Fruit fly (Drosophila melanogaster): ENCODE measurements around the gene Wnt5.

Gene Wnt5

DNA sequence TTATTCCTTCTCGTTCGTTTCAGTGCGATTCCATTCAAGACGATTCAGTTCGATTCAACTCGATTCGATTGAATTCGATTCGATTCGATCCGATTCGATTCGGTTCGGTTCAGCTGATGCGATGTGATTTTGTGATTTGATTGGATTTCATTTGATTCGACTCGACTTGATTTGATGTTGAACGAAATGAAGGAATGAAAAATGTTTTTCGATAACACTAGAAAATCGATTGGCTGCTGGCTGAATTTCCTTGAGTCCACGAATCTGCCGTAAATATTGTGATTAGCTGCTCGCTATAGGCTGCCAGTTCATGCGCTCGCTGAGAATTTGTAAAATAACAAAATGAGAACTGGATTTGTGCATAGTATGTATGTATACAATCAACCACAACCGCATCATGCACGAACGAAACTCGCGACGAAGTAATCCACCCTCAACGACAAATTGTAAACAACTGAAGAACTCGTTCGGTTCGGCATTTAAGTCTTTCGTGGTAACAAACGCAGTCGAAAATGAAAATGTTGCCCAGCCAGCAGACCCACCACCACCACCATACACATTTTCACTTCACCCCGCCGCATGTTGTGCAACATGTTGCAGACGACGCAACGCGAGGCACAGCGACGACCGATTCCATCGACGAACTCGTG is at the start of gene Wnt5 (continued):
- TF ChIP-seq sd (tag; optimal IDR thresholded peaks at IDR 0.05) (peak; percentile 15), sc (optimal IDR thresholded peaks at IDR 0.05) (no peak), sc (GFP tag; optimal IDR thresholded peaks at IDR 0.05) (no peak), crc (GFP tag; optimal IDR thresholded peaks at IDR 0.05) (no peak), CG2116 (GFP tag; optimal IDR thresholded peaks at IDR 0.05) (no peak), CG2678 (tag; optimal IDR thresholded peaks at IDR 0.05) (no peak), eyg (GFP tag; optimal IDR thresholded peaks at IDR 0.05) (no peak), ab (GFP tag; optimal IDR thresholded peaks at IDR 0.05) (no peak), CG15011 (GFP tag; optimal IDR thresholded peaks at IDR 0.05) (no peak), PHDP (tag; optimal IDR thresholded peaks at IDR 0.05) (no peak), Med (GFP tag) (peak; percentile 51), gce (GFP tag; IDR thresholded peaks at IDR 0.05) (peak; percentile 22; the same call in 1 of the 3 replicates), row (GFP tag; IDR thresholded peaks at IDR 0.05) (no peak), CG1233 (GFP tag; optimal IDR thresholded peaks at IDR 0.05) (no peak), Usf (GFP tag; optimal IDR thresholded peaks at IDR 0.05) (no peak), tap (tag; optimal IDR thresholded peaks at IDR 0.05) (no peak), CG10431 (GFP tag; optimal IDR thresholded peaks at IDR 0.05) (no peak), cato (GFP tag; optimal IDR thresholded peaks at IDR 0.05; ENCODE audit: borderline replicate concordance) (no peak), Lhr (GFP tag; optimal IDR thresholded peaks at IDR 0.05) (no peak), Dip2 (GFP tag; IDR thresholded peaks at IDR 0.05) (no peak), BtbVII (GFP tag; optimal IDR thresholded peaks at IDR 0.05) (no peak), CG15514 (GFP tag; optimal IDR thresholded peaks at IDR 0.05) (peak; percentile 40), Elba2 (GFP tag; optimal IDR thresholded peaks at IDR 0.05) (no peak), trh (GFP tag; optimal IDR thresholded peaks at IDR 0.05) (no peak), CG18599 (GFP tag; optimal IDR thresholded peaks at IDR 0.05) (no peak), CoRest (tag; optimal IDR thresholded peaks at IDR 0.05) (no peak), CG3847 (GFP tag; IDR thresholded peaks at IDR 0.05) (no peak), NK7.1 (GFP tag; optimal IDR thresholded peaks at IDR 0.05) (no peak), ems (GFP tag; optimal IDR thresholded peaks at IDR 0.05) (no peak), CG30020 (tag; optimal IDR thresholded peaks at IDR 0.05) (no peak), pita (GFP tag; optimal IDR thresholded peaks at IDR 0.05) (no peak), CG8290 (GFP tag; optimal IDR thresholded peaks at IDR 0.05) (no peak), CG8290 (tag; optimal IDR thresholded peaks at IDR 0.05) (no peak), Antp (GFP tag; optimal IDR thresholded peaks at IDR 0.05) (no peak), HLH54F (GFP tag; optimal IDR thresholded peaks at IDR 0.05) (no peak), lmd (GFP tag; IDR thresholded peaks at IDR 0.05) (no peak), CG12391 (tag; optimal IDR thresholded peaks at IDR 0.05) (peak; percentile 11), CG2129 (GFP tag; IDR thresholded peaks at IDR 0.05; ENCODE audit: partially characterized antibody) (no peak), CG6683 (GFP tag; optimal IDR thresholded peaks at IDR 0.05) (no peak), CG7963 (GFP tag; IDR thresholded peaks at IDR 0.05; ENCODE audit: partially characterized antibody) (no peak), gcm2 (GFP tag; optimal IDR thresholded peaks at IDR 0.05) (no peak), gt (GFP tag; IDR thresholded peaks at IDR 0.05) (no peak), CG30403 (GFP tag; optimal IDR thresholded peaks at IDR 0.05) (no peak), Nf-YA (GFP tag; IDR thresholded peaks at IDR 0.05) (no peak), Xbp1 (GFP tag; optimal IDR thresholded peaks at IDR 0.05) (no peak), CkIIα-i1 (GFP tag; IDR thresholded peaks at IDR 0.05) (no peak), ash1 (GFP tag; optimal IDR thresholded peaks at IDR 0.05) (no peak), Bteb2 (GFP tag; optimal IDR thresholded peaks at IDR 0.05) (no peak), zf30C (GFP tag; optimal IDR thresholded peaks at IDR 0.05) (no peak), CG4854 (GFP tag; optimal IDR thresholded peaks at IDR 0.05) (no peak), jumu (GFP tag; optimal IDR thresholded peaks at IDR 0.05) (no peak), CG17361 (GFP tag; IDR thresholded peaks at IDR 0.05) (no peak)

Measured in whole organism, embryonic.